Fruit fly (Drosophila melanogaster): ENCODE measurements around the gene SREBP.

The SREBP gene

DNA sequence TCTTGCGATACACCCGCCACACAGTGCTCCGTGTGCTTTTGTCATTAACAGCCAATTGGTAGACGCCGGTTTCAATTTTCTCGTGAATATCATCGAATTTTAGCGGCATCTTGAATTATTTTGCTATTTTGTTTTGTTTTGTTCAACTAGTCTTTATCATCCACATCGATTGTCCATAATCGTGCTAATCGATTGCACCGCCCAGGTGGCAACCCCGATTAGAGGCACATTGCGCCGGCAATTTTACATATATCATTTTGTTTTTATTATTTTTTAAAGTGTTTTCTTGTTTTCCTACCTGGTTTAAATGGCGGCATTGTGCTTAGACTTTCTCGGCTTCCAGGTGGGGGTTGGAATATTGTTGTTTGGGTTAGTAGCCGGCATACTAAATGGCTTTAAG, 12.2 kb downstream of the SREBP start, which contains the start of gene CG34116:
TSS of gene CG34116 (minus strand) at position 142 of the 400 bp plus-strand sequence.
- TF ChIP-seq CG17801 (GFP tag; optimal IDR thresholded peaks at IDR 0.05; ENCODE audit: partially characterized antibody), result no peak

DNA sequence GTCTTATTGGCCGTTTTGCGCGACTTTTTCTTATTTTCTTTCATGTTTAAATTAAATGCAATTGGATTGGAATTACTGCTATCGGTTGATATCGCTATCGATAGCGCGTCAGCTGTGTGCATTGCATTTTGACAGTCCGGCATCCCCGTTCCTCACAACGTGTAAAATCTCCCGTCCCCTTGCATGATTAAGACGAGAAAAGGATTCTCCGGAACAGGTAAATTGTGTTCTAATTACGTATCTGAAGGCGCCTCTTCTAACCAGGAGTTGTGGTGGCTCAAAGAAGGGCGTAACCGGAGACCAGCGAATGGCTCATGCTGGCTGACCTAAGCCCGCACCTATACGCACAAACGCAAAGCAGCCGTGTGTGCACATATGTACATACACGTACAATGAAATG, 13.4 kb downstream of the SREBP start, which contains the start of the genes CG14104 and Kap-alpha1:
TSS of gene CG14104 (minus strand) at position 97 of the 400 bp plus-strand sequence.
TSS of gene Kap-alpha1 (plus strand) at position 130 of the 400 bp plus-strand sequence.
- TF ChIP-seq CG17801 (GFP tag; optimal IDR thresholded peaks at IDR 0.05; ENCODE audit: partially characterized antibody), result peak; percentile 19

DNA sequence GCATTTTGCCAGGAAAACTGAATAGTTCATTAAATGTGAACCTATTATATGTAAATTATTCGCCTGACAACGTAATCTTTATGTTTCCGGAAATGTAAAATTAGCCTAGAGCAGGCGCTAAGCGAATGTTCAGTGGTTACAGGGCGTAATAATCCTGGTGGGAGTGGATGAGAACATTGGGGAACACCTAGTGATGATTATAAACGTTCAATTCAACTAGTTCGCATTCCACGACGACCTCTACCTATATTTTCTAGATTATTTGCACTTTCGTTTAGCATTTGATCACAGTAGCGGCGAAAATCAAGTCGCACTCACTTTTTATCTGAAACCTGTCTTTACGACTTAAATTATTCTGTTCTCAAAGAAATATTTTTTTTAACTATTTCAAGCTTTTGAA, 13.8 kb downstream of the SREBP start:
- TF ChIP-seq CG17801 (GFP tag; optimal IDR thresholded peaks at IDR 0.05; ENCODE audit: partially characterized antibody), result no peak

dm6 chr3L:19812491-19812890, 18.8 kb downstream of the SREBP start:
- no peak for TF ChIP-seq CG17801 (GFP tag; optimal IDR thresholded peaks at IDR 0.05; ENCODE audit: partially characterized antibody)

DNA sequence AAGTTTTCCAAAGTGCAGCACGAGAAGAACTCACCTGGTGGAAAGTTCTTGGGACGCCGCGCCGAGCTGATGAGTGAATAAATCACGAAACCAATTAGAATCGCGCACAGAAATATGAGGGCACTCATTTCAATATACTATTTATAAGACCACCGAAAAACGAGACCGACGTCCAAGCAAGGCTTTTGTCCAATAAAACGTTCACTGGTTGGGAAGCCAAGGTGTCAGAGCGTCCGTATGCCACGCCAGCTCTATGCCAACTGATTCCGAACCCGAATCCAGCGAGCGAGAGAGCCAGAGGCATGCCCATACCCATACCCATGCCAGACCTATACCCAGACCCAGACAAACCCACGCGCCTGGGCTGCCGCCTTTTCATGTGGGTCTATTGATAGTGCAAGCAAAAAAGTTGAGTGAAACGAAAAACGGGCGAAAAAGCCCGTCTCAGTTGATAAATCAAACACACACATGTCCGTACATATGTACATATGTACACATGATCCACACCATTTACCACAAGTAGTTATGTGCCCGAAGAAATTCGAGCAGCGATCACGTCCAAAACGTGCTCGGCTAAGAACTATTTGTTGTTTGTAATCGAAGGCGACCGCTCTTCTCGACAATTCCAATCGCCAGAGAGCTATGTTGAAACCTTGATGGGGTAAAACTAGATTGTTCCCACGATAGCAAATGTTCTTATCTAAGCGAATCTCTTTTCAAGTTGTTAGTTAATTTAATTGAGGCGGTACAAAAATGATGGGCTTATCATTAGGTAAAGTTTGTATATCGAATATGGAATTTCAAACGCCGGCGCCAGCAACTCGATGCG, 19.6 kb downstream of the SREBP start, which contains the start of gene Cyp305a1:
TSS of gene Cyp305a1 (minus strand) at position 265 of the 829 bp plus-strand sequence.
- no peak for TF ChIP-seq CG17801 (GFP tag; optimal IDR thresholded peaks at IDR 0.05; ENCODE audit: partially characterized antibody)

dm6 chr3L:19815472-19816150, 21.9 kb downstream of the SREBP start, which contains the start of gene cyc:
Gene cyc (minus strand): TSS chr3L:19815938.
- peak; percentile 40 for TF ChIP-seq CG17801 (GFP tag; optimal IDR thresholded peaks at IDR 0.05; ENCODE audit: partially characterized antibody)

- peak; percentile 66 for TF ChIP-seq CG17801 (GFP tag; optimal IDR thresholded peaks at IDR 0.05; ENCODE audit: partially characterized antibody)
Observed at dm6 chr3L:19817807-19818531, 24.2 kb downstream of the SREBP start, which contains the start of the genes Fibp and Deaf1. Gene Fibp (minus strand): TSS chr3L:19817967. Gene Deaf1 (plus strand): TSS chr3L:19818174.

DNA sequence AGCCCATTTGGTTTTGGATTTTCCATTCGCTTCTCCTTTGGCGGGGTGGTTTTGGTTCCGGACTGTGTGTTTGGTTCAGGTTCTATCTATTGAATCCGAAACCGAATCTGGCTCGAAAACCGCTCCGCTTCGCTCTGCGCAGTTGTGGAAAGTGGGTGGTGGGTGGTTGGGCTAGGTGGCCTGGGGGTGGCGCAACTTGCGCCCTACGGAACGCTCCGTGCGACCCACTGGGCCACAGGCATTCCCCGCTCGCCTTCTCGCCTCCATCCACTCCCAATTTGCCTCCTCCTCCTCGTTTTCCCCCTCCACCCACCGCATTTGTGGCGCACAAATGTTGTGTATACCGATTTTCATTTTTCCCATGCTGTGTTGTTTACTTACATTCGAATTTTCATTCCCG, 25.0 kb downstream of the SREBP start:
- TF ChIP-seq CG17801 (GFP tag; optimal IDR thresholded peaks at IDR 0.05; ENCODE audit: partially characterized antibody), result no peak

dm6 chr3L:19833227-19833626, 39.5 kb downstream of the SREBP start:
- TF ChIP-seq CG17801 (GFP tag; optimal IDR thresholded peaks at IDR 0.05; ENCODE audit: partially characterized antibody), result no peak

dm6 chr3L:19834143-19834794, 40.5 kb downstream of the SREBP start, which contains the start of the genes trc and CG32221:
Gene trc (minus strand): TSS chr3L:19834304.
Gene CG32221 (plus strand): TSS chr3L:19834670.
- TF ChIP-seq CG17801 (GFP tag; optimal IDR thresholded peaks at IDR 0.05; ENCODE audit: partially characterized antibody), result peak; percentile 53

DNA sequence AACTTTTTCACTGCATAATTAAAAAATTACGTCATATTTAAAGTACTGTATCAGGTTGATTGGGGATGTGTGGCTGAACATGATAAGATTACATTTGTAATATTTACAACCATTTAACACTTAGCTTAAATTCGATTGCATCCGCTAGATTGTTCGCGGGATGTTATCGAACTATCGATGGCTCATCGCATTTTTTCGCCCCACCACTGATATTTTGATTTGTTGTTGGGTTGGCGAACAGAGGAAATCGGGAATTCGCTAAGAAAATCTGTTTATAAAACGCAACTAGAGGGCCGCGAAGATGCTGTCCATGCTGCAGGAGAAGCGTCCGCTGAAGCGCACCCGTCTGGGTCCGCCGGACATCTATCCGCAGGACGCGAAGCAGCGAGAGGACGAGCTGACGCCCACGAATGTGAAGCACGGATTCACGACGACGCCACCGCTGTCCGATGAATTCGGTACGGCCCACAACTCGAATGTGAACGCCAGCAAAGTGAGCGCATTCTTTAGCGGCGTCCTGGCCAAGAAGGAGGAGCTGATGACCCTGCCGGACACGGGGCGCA, 42.7 kb downstream of the SREBP start, which contains the start of gene kto:
TSS of gene kto (plus strand) at position 240 of the 563 bp plus-strand sequence.
- peak; percentile 7 for TF ChIP-seq CG17801 (GFP tag; optimal IDR thresholded peaks at IDR 0.05; ENCODE audit: partially characterized antibody)

DNA sequence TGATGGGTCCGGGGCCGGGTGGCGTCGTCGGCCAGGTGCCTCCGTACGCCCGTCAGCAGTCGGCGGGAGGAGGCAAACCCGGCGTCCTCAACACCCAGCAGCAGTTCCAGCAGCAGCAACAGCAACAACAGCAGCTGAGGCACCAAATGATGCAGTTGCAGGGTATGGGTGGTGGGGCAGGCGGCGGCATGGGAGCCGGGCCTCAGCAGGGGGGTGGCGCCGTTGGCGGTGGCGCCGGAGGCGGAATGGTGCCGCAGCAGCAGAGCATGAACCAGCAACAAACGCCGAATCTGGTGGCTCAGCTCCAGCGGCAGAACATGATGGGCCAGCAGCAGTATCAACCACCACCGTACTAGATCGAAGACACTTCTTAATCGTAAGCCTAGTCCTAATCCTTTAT, 50.8 kb downstream of the SREBP start:
- TF ChIP-seq CG17801 (GFP tag; optimal IDR thresholded peaks at IDR 0.05; ENCODE audit: partially characterized antibody), result no peak

DNA sequence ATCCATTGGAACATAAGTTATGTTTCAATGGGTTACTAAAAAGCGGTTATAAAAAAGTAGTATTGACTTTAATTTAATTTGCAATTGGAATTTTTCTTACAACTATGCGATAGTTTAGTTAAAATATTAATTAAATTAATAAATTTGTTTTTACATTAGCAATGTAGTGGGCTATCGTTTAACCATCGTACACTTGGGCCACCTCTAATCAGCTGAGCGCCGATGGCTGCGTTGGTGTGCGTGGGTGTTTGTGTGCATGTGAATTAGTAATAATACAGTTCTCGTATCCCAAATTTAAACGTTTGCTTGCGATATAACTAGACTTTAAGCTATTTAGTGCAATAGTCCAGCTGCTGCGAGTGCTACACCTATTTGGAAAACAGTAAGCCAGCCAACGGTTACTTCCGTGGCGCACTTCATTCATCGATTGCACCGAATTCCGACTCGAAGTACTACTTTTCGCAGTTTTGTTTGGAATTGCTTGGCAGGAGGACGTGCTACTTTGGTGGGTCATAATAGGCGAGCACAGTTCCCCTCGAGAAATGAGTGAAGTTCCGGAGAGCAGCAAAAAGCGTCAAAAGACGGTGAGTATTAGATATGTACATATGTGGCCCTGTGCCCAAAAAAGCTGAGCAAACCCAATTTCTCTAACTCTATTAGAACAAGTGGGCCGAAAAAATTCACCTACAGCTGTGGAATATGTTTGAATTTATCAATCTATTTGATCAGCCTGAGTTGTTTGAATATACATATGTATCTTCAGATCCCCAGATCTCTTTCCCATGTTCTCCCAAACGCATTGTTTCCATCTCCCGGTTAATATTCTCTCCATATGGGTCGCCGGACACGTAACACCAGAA, 51.5 kb downstream of the SREBP start, which contains the start of gene Papss:
TSS of gene Papss (plus strand) at position 247 of the 860 bp plus-strand sequence.
- peak; percentile 41 for TF ChIP-seq CG17801 (GFP tag; optimal IDR thresholded peaks at IDR 0.05; ENCODE audit: partially characterized antibody)
